Worm (Caenorhabditis elegans): ENCODE results near the gene Y116A8C.19.

Gene Y116A8C.19

ce11 chrIV:17087384-17088099 lies 48.1 kb upstream of the Y116A8C.19 start, which contains the start of the genes snx-13 and snr-1 (continued):
- TF ChIP-seq jun-1 (tag; optimal IDR thresholded peaks at IDR 0.05) (peak; percentile 50), efl-1 (optimal IDR thresholded peaks at IDR 0.05) (peak; percentile 75 to 77), efl-1 (GFP tag; optimal IDR thresholded peaks at IDR 0.05 in 1 of 2) (peak; percentile 64 to 94), lsy-2 (tag; optimal IDR thresholded peaks at IDR 0.05) (peak; percentile 78 to 80), nhr-20 (tag; optimal IDR thresholded peaks at IDR 0.05) (peak; percentile 81), xbp-1 (tag; optimal IDR thresholded peaks at IDR 0.05) (peak; percentile 87), mep-1 (tag; optimal IDR thresholded peaks at IDR 0.05) (peak; percentile 80), pax-3 (tag; optimal IDR thresholded peaks at IDR 0.05) (peak; percentile 96), lin-13 (GFP tag; optimal IDR thresholded peaks at IDR 0.05) (peak; percentile 55), nhr-76 (tag; optimal IDR thresholded peaks at IDR 0.05) (no peak), blmp-1 (tag; optimal IDR thresholded peaks at IDR 0.05) (peak; percentile 21), ceh-90 (tag; optimal IDR thresholded peaks at IDR 0.05) (peak; percentile 71), pqm-1 (tag; optimal IDR thresholded peaks at IDR 0.05) (no peak), unc-130 (tag; optimal IDR thresholded peaks at IDR 0.05) (peak; percentile 31), nhr-237 (tag; optimal IDR thresholded peaks at IDR 0.05) (no peak), C16A3.4 (tag; optimal IDR thresholded peaks at IDR 0.05) (peak; percentile 84), egl-27 (tag; optimal IDR thresholded peaks at IDR 0.05) (no peak), ceh-82 (tag; optimal IDR thresholded peaks at IDR 0.05) (peak; percentile 80 to 87 (median 85)), ceh-8 (GFP tag; optimal IDR thresholded peaks at IDR 0.05) (peak; percentile 52), lin-15B (tag; optimal IDR thresholded peaks at IDR 0.05) (peak; percentile 90), lir-3 (tag; optimal IDR thresholded peaks at IDR 0.05; ENCODE audit: poor library complexity) (peak; percentile 81), fkh-8 (tag; optimal IDR thresholded peaks at IDR 0.05) (peak; percentile 96), mef-2 (tag; optimal IDR thresholded peaks at IDR 0.05) (peak; percentile 25), unc-62 (GFP tag; optimal IDR thresholded peaks at IDR 0.05) (no peak), nhr-47 (tag; optimal IDR thresholded peaks at IDR 0.05) (peak; percentile 90), hpl-2 (GFP tag; optimal IDR thresholded peaks at IDR 0.05) (no peak), nhr-19 (GFP tag; conservative IDR thresholded peaks at IDR 0.05) (peak; percentile 82), snu-23 (GFP tag; optimal IDR thresholded peaks at IDR 0.05) (peak; percentile 87), mab-9 (GFP tag; IDR thresholded peaks at IDR 0.05) (no peak; the same call in 1 of the 2 replicates), vab-15 (tag; optimal IDR thresholded peaks at IDR 0.05) (peak; percentile 95), nhr-71 (tag; optimal IDR thresholded peaks at IDR 0.05) (peak; percentile 90), skn-1 (tag; optimal IDR thresholded peaks at IDR 0.05) (peak; percentile 42), pag-3 (tag; optimal IDR thresholded peaks at IDR 0.05; ENCODE audit: borderline replicate concordance, insufficient read depth) (no peak), sox-4 (tag; optimal IDR thresholded peaks at IDR 0.05) (peak; percentile 58), unc-98 (GFP tag; IDR thresholded peaks at IDR 0.05) (peak; percentile 98), C04F5.9 (tag; optimal IDR thresholded peaks at IDR 0.05) (peak; percentile 51), ceh-88 (GFP tag; IDR thresholded peaks at IDR 0.05) (peak; percentile 87), F16B12.6 (tag; optimal IDR thresholded peaks at IDR 0.05) (no peak), alr-1 (tag; optimal IDR thresholded peaks at IDR 0.05; ENCODE audit: borderline replicate concordance) (no peak), nhr-77 (tag; optimal IDR thresholded peaks at IDR 0.05) (peak; percentile 13), dsc-1 (tag; optimal IDR thresholded peaks at IDR 0.05) (peak; percentile 62), nhr-84 (tag; optimal IDR thresholded peaks at IDR 0.05) (no peak)

- TF ChIP-seq efl-1 (optimal IDR thresholded peaks at IDR 0.05) (peak in 1 of 2 experiments; percentile 38), efl-1 (GFP tag; optimal IDR thresholded peaks at IDR 0.05 in 1 of 2) (no peak), unc-98 (GFP tag; IDR thresholded peaks at IDR 0.05) (no peak), nhr-90 (tag; optimal IDR thresholded peaks at IDR 0.05; ENCODE audit: poor library complexity) (no peak)
Observed at ce11 chrIV:17084839-17085238, 45.4 kb upstream of the Y116A8C.19 start.
